Fruit fly (Drosophila melanogaster): ENCODE data around the gene EMC3.

The EMC3 gene

dm6 chr2L:10687009-10687793 is 45.0 kb downstream of the EMC3 start, which contains the start of gene CG7296:
CG7296 (minus strand) TSS chr2L:10687066.
- no peak for TF ChIP-seq pad (GFP tag; optimal IDR thresholded peaks at IDR 0.05)
- TF ChIP-seq CG11617 (GFP tag; optimal IDR thresholded peaks at IDR 0.05): no peak

DNA sequence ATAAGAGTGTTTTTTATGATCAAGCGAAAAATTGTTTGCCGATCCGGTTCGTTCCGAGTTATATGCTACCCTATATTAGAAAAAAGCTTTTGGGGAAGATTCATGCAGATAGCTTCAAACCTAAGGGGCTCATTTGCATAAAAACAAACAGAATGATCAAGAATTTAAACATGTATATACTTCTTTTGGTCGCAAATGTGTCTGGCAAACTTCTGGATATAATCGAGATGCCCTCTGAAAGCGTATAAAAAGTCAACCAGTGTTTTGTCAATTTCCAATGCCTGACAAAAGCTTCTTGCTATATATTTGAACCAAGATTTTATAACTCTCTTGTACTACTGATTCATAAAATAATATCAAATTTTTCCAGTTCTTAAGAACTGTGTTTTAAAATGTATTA is 46.6 kb downstream of the EMC3 start:
- TF ChIP-seq pad (GFP tag; optimal IDR thresholded peaks at IDR 0.05) (no peak), toe (GFP tag; optimal IDR thresholded peaks at IDR 0.05) (no peak), CG7045 (GFP tag; optimal IDR thresholded peaks at IDR 0.05) (no peak), cic (GFP tag; optimal IDR thresholded peaks at IDR 0.05) (no peak), CG33017 (tag; optimal IDR thresholded peaks at IDR 0.05) (no peak), CG14711 (tag; optimal IDR thresholded peaks at IDR 0.05) (no peak), tj (GFP tag; optimal IDR thresholded peaks at IDR 0.05) (no peak), Clk (GFP tag; optimal IDR thresholded peaks at IDR 0.05) (no peak), CG11617 (GFP tag; optimal IDR thresholded peaks at IDR 0.05) (no peak), CG12768 (GFP tag; optimal IDR thresholded peaks at IDR 0.05) (no peak), Crg-1 (GFP tag; optimal IDR thresholded peaks at IDR 0.05) (no peak), CG5204 (GFP tag; optimal IDR thresholded peaks at IDR 0.05) (no peak), CG7101 (tag; optimal IDR thresholded peaks at IDR 0.05) (no peak), ovo (GFP tag; optimal IDR thresholded peaks at IDR 0.05) (no peak), bab1 (GFP tag; optimal IDR thresholded peaks at IDR 0.05) (no peak), Hr96 (GFP tag; optimal IDR thresholded peaks at IDR 0.05) (no peak), CG1620 (GFP tag; optimal IDR thresholded peaks at IDR 0.05) (no peak)

dm6 chr2L:10684309-10684708 is 47.9 kb downstream of the EMC3 start, which contains the start of gene CG7299:
CG7299 (minus strand) TSS chr2L:10684409.
- TF ChIP-seq Hr96 (GFP tag; optimal IDR thresholded peaks at IDR 0.05): no peak
- no peak for TF ChIP-seq Crg-1 (GFP tag; optimal IDR thresholded peaks at IDR 0.05)
- no peak for TF ChIP-seq kay (GFP tag; ENCODE audit: borderline replicate concordance)
- no peak for TF ChIP-seq toe (GFP tag; optimal IDR thresholded peaks at IDR 0.05)
- no peak for TF ChIP-seq bab1 (GFP tag; optimal IDR thresholded peaks at IDR 0.05)
- no peak for TF ChIP-seq CG14711 (tag; optimal IDR thresholded peaks at IDR 0.05)
- no peak for TF ChIP-seq CG33017 (tag; optimal IDR thresholded peaks at IDR 0.05)
- TF ChIP-seq pad (GFP tag; optimal IDR thresholded peaks at IDR 0.05): no peak
- no peak for TF ChIP-seq CG1620 (GFP tag; optimal IDR thresholded peaks at IDR 0.05)
- TF ChIP-seq CG7045 (GFP tag; optimal IDR thresholded peaks at IDR 0.05): no peak
- no peak for TF ChIP-seq Mnt (GFP tag; optimal IDR thresholded peaks at IDR 0.05)
- TF ChIP-seq tj (GFP tag; optimal IDR thresholded peaks at IDR 0.05): no peak
- TF ChIP-seq Clk (GFP tag; optimal IDR thresholded peaks at IDR 0.05): no peak
- no peak for TF ChIP-seq cic (GFP tag; optimal IDR thresholded peaks at IDR 0.05)
- TF ChIP-seq CG5204 (GFP tag; optimal IDR thresholded peaks at IDR 0.05): no peak
- TF ChIP-seq CG11617 (GFP tag; optimal IDR thresholded peaks at IDR 0.05): no peak
- TF ChIP-seq cnc (optimal IDR thresholded peaks at IDR 0.05): no peak
- TF ChIP-seq CG12768 (GFP tag; optimal IDR thresholded peaks at IDR 0.05): no peak

DNA sequence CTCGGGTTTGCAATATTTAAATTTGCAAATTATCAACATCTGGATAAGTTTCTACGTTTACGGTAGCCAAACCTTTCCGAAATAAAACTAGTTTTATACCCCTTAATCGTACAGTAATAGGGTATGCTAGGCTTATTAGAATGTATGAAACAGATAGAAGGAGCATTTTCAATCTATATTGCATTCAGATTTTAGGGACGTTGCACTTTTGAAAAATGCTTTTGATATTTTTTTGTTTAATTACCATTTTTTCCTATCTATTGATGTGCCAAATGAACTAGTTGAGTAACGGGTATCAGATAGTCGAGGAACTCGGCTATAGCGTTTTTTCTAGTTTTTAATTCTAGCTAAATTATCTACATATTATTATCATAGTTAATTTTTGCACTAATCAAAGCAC is 49.3 kb downstream of the EMC3 start:
- TF ChIP-seq kay (GFP tag; ENCODE audit: borderline replicate concordance): no peak
- TF ChIP-seq Hr96 (GFP tag; optimal IDR thresholded peaks at IDR 0.05): no peak
- TF ChIP-seq tj (GFP tag; optimal IDR thresholded peaks at IDR 0.05): no peak
- TF ChIP-seq toe (GFP tag; optimal IDR thresholded peaks at IDR 0.05): no peak
- no peak for TF ChIP-seq ovo (GFP tag; optimal IDR thresholded peaks at IDR 0.05)
- no peak for TF ChIP-seq Mnt (GFP tag; optimal IDR thresholded peaks at IDR 0.05)
- TF ChIP-seq CG7101 (tag; optimal IDR thresholded peaks at IDR 0.05): no peak
- TF ChIP-seq CG14711 (tag; optimal IDR thresholded peaks at IDR 0.05): no peak
- no peak for TF ChIP-seq CG7045 (GFP tag; optimal IDR thresholded peaks at IDR 0.05)
- TF ChIP-seq pad (GFP tag; optimal IDR thresholded peaks at IDR 0.05): no peak
- TF ChIP-seq cnc (optimal IDR thresholded peaks at IDR 0.05): no peak
- TF ChIP-seq cic (GFP tag; optimal IDR thresholded peaks at IDR 0.05): no peak

DNA sequence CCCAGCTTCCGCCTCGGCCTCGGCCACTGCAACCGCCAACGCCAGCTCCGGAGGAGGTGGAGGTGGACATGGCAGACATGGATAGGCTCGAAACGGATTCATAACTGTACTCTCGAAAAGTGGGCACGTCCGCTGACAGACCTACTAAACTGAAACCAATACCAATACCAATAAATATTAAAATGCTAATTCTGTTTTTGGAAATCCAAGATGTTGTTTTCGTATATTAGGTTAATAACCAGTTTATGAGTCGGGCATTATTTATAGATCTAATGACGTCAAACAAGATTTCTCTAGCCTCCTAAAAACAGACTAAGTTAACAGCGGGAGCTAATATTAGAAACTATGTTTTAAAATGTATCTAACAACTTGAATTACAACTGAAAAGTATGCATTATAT is 50.0 kb downstream of the EMC3 start:
- TF ChIP-seq kay (GFP tag; ENCODE audit: borderline replicate concordance) (no peak), Crg-1 (GFP tag; optimal IDR thresholded peaks at IDR 0.05) (no peak), cic (GFP tag; optimal IDR thresholded peaks at IDR 0.05) (no peak), bab1 (GFP tag; optimal IDR thresholded peaks at IDR 0.05) (no peak), Hr96 (GFP tag; optimal IDR thresholded peaks at IDR 0.05) (no peak), pad (GFP tag; optimal IDR thresholded peaks at IDR 0.05) (no peak), ovo (GFP tag; optimal IDR thresholded peaks at IDR 0.05) (no peak), Clk (GFP tag; optimal IDR thresholded peaks at IDR 0.05) (no peak), CG1620 (GFP tag; optimal IDR thresholded peaks at IDR 0.05) (no peak), CG33017 (tag; optimal IDR thresholded peaks at IDR 0.05) (no peak), CG5204 (GFP tag; optimal IDR thresholded peaks at IDR 0.05) (no peak), Mnt (GFP tag; optimal IDR thresholded peaks at IDR 0.05) (no peak), CG11617 (GFP tag; optimal IDR thresholded peaks at IDR 0.05) (no peak), CG12768 (GFP tag; optimal IDR thresholded peaks at IDR 0.05) (no peak)

dm6 chr2L:10681602-10682001 is 50.6 kb downstream of the EMC3 start, which contains the start of gene CG17107:
CG17107 (plus strand) TSS chr2L:10681902.
- TF ChIP-seq CG12768 (GFP tag; optimal IDR thresholded peaks at IDR 0.05) (no peak), tj (GFP tag; optimal IDR thresholded peaks at IDR 0.05) (no peak), Crg-1 (GFP tag; optimal IDR thresholded peaks at IDR 0.05) (no peak), Hr96 (GFP tag; optimal IDR thresholded peaks at IDR 0.05) (no peak), CG11617 (GFP tag; optimal IDR thresholded peaks at IDR 0.05) (no peak), CG7045 (GFP tag; optimal IDR thresholded peaks at IDR 0.05) (no peak), ovo (GFP tag; optimal IDR thresholded peaks at IDR 0.05) (no peak), pad (GFP tag; optimal IDR thresholded peaks at IDR 0.05) (no peak), CG14711 (tag; optimal IDR thresholded peaks at IDR 0.05) (no peak), toe (GFP tag; optimal IDR thresholded peaks at IDR 0.05) (no peak), Mnt (GFP tag; optimal IDR thresholded peaks at IDR 0.05) (no peak), kay (GFP tag; ENCODE audit: borderline replicate concordance) (no peak), CG1620 (GFP tag; optimal IDR thresholded peaks at IDR 0.05) (no peak), cnc (optimal IDR thresholded peaks at IDR 0.05) (no peak), CG33017 (tag; optimal IDR thresholded peaks at IDR 0.05) (no peak), CG5204 (GFP tag; optimal IDR thresholded peaks at IDR 0.05) (no peak), Clk (GFP tag; optimal IDR thresholded peaks at IDR 0.05) (no peak), bab1 (GFP tag; optimal IDR thresholded peaks at IDR 0.05) (no peak), CG7101 (tag; optimal IDR thresholded peaks at IDR 0.05) (no peak), cic (GFP tag; optimal IDR thresholded peaks at IDR 0.05) (no peak)

Data from whole organism, adult.